Worm (Caenorhabditis elegans) whole organism, L4 larva: Measurements from ENCODE around the gene C25F9.12.

Source experiments
- D1046.2 ChIP-seq: fragments of 200-800 bp; sonication (Bioruptor generic); IDR thresholded peaks from 2 replicates; pipeline ENCODE4 v1.3.6; 2022; ENCODE audit warnings: missing genetic modification characterization, missing compliant biosample characterization
- F10B5.3 ChIP-seq: sonication (generic microtip); optimal IDR thresholded peaks from 2 replicates; lab custom pipeline; 2016; ENCODE audit warnings: mild to moderate bottlenecking, missing genetic modification characterization, missing compliant biosample characterization
- F26F4.8 ChIP-seq: fragments of 200-800 bp; sonication (Bioruptor generic); conservative IDR thresholded peaks from 2 replicates; pipeline ENCODE4 v1.3.6; 2022; ENCODE audit warnings: missing genetic modification characterization, missing compliant biosample characterization
- F49E8.2 ChIP-seq: sonication (generic microtip); optimal IDR thresholded peaks from 2 replicates; lab custom pipeline; 2016; ENCODE audit warnings: missing compliant biosample characterization, mild to moderate bottlenecking, missing genetic modification characterization, borderline replicate concordance
- R02D3.7 ChIP-seq: fragments of 150-350 bp; sonication (generic microtip); optimal IDR thresholded peaks from 3 replicates; lab custom pipeline; 2014; ENCODE audit warnings: missing biosample characterization, missing genetic modification characterization
- T20F7.1 ChIP-seq: fragments of 200-800 bp; sonication (Bioruptor generic); optimal IDR thresholded peaks from 2 replicates; lab custom pipeline; 2018; ENCODE audit warnings: mild to moderate bottlenecking, missing genetic modification characterization, missing compliant biosample characterization
- Y105C5A.15 ChIP-seq: fragments of 200-800 bp; sonication (Bioruptor generic); IDR thresholded peaks from 2 replicates; pipeline ENCODE4 v1.3.6; 2022; ENCODE audit warnings: missing genetic modification characterization, missing compliant biosample characterization
- Y48G9A.11 ChIP-seq: fragments of 200-800 bp; sonication (Bioruptor generic); IDR thresholded peaks from 2 replicates; pipeline ENCODE4 v1.3.6; 2022; ENCODE audit warnings: missing genetic modification reagents, missing genetic modification characterization, missing compliant biosample characterization
- Y5F2A.4 ChIP-seq: fragments of 200-800 bp; sonication (Bioruptor generic); optimal IDR thresholded peaks from 2 replicates; lab custom pipeline; 2018; ENCODE audit warnings: mild to moderate bottlenecking, missing genetic modification characterization, missing compliant biosample characterization
- Y75B8A.6 ChIP-seq: fragments of 200-800 bp; sonication (Bioruptor generic); IDR thresholded peaks from 2 replicates; pipeline ENCODE4 v1.3.6; 2022; ENCODE audit warnings: missing genetic modification reagents, missing genetic modification characterization, missing compliant biosample characterization
- aly-2 ChIP-seq: sonication (generic microtip); optimal IDR thresholded peaks from 2 replicates; lab custom pipeline; 2018; ENCODE audit warnings: missing biosample characterization, missing genetic modification characterization
- ama-1 ChIP-seq: fragments of 150-350 bp; optimal IDR thresholded peaks from 2 replicates; lab custom pipeline; 2014; ENCODE audit warnings: inconsistent platforms, mixed read lengths
- arid-1 ChIP-seq: fragments of 200-800 bp; sonication (Bioruptor generic); conservative IDR thresholded peaks from 2 replicates; pipeline ENCODE4 v1.3.6; 2022; ENCODE audit warnings: missing genetic modification reagents, missing genetic modification characterization, missing compliant biosample characterization
- attf-4 ChIP-seq: sonication (generic microtip); optimal IDR thresholded peaks from 3 replicates; lab custom pipeline; 2017; ENCODE audit warnings: missing biosample characterization, missing genetic modification characterization
- ceh-32 ChIP-seq: sonication (generic microtip); optimal IDR thresholded peaks from 2 replicates; lab custom pipeline; 2016; ENCODE audit warnings: mild to moderate bottlenecking, missing genetic modification characterization, missing compliant biosample characterization; ENCODE audit not compliant: poor library complexity
- ceh-44 ChIP-seq: fragments of 200-800 bp; sonication (Bioruptor generic); IDR thresholded peaks from 2 replicates; pipeline ENCODE4 v1.3.6; 2022; ENCODE audit warnings: missing genetic modification reagents, missing genetic modification characterization, missing compliant biosample characterization
- daf-16 ChIP-seq, 3 experiments: sonication (generic microtip); optimal IDR thresholded peaks; 2 replicates each; lab custom pipeline; 2016 to 2017; ENCODE audit warnings: missing genetic modification characterization in 3 of 3, missing genetic modification reagents in 3 of 3, mild to moderate bottlenecking in 2 of 3, missing compliant biosample characterization in 2 of 3, missing biosample characterization in 1 of 3, moderate library complexity in 1 of 3
- daf-19 ChIP-seq: fragments of 200-800 bp; sonication (Bioruptor generic); conservative IDR thresholded peaks from 2 replicates; pipeline ENCODE4 v1.3.6; 2022; ENCODE audit warnings: missing genetic modification characterization, missing compliant biosample characterization
- daf-8 ChIP-seq: fragments of 200-800 bp; sonication (Bioruptor generic); IDR thresholded peaks from 2 replicates; pipeline ENCODE4 v1.3.6; 2022; ENCODE audit warnings: missing genetic modification characterization, missing compliant biosample characterization
- dmd-8 ChIP-seq: fragments of 200-800 bp; sonication (Bioruptor generic); IDR thresholded peaks from 2 replicates; pipeline ENCODE4 v1.3.6; 2022; ENCODE audit warnings: missing genetic modification characterization, missing compliant biosample characterization
- dmd-9 ChIP-seq: fragments of 200-800 bp; sonication (Bioruptor generic); IDR thresholded peaks from 2 replicates; pipeline ENCODE4 v1.3.6; 2022; ENCODE audit warnings: missing genetic modification reagents, missing genetic modification characterization, missing compliant biosample characterization
- dve-1 ChIP-seq: sonication (generic microtip); optimal IDR thresholded peaks from 2 replicates; lab custom pipeline; 2017; ENCODE audit warnings: antibody characterized with exemption, mild to moderate bottlenecking, missing genetic modification characterization, missing compliant biosample characterization; ENCODE audit not compliant: insufficient read depth
- egl-43 ChIP-seq: fragments of 200-800 bp; sonication (Bioruptor generic); IDR thresholded peaks from 2 replicates; pipeline ENCODE4 v1.3.6; 2022; ENCODE audit warnings: missing genetic modification reagents, missing genetic modification characterization, missing compliant biosample characterization
- fos-1 ChIP-seq: fragments of 150-350 bp; optimal IDR thresholded peaks from 2 replicates; lab custom pipeline; 2014; ENCODE audit warnings: missing biosample characterization, missing genetic modification characterization
- gei-8 ChIP-seq: fragments of 200-800 bp; sonication (Bioruptor generic); optimal IDR thresholded peaks from 2 replicates; lab custom pipeline; 2018; ENCODE audit warnings: mild to moderate bottlenecking, missing genetic modification characterization, missing compliant biosample characterization
- hlh-11 ChIP-seq: fragments of 200-800 bp; sonication (Bioruptor generic); optimal IDR thresholded peaks from 2 replicates; lab custom pipeline; 2018; ENCODE audit warnings: mild to moderate bottlenecking, missing genetic modification characterization, missing compliant biosample characterization
- hlh-30 ChIP-seq: sonication (generic microtip); optimal IDR thresholded peaks from 2 replicates; lab custom pipeline; 2017; ENCODE audit warnings: antibody characterized with exemption, mild to moderate bottlenecking, missing genetic modification characterization, missing compliant biosample characterization; ENCODE audit not compliant: insufficient read depth
- lim-7 ChIP-seq: fragments of 200-800 bp; sonication (Bioruptor generic); IDR thresholded peaks from 2 replicates; pipeline ENCODE4 v1.3.6; 2022; ENCODE audit warnings: missing genetic modification characterization, missing compliant biosample characterization
- lin-38 ChIP-seq: fragments of 200-800 bp; sonication (Bioruptor generic); IDR thresholded peaks from 2 replicates; pipeline ENCODE4 v1.3.6; 2022; ENCODE audit warnings: missing genetic modification reagents, missing genetic modification characterization, missing compliant biosample characterization
- lin-39 ChIP-seq: fragments of 150-350 bp; optimal IDR thresholded peaks from 2 replicates; lab custom pipeline; 2014; ENCODE audit warnings: missing biosample characterization, missing genetic modification reagents, missing genetic modification characterization
- lir-3 ChIP-seq: sonication (generic microtip); optimal IDR thresholded peaks from 2 replicates; lab custom pipeline; 2016; ENCODE audit warnings: mild to moderate bottlenecking, missing genetic modification characterization, missing compliant biosample characterization
- mdt-29 ChIP-seq: fragments of 200-800 bp; sonication (Bioruptor generic); IDR thresholded peaks from 2 replicates; pipeline ENCODE4 v1.3.6; 2022; ENCODE audit warnings: missing genetic modification reagents, missing genetic modification characterization, missing compliant biosample characterization
- mep-1 ChIP-seq: fragments of 150-350 bp; sonication (generic microtip); optimal IDR thresholded peaks from 3 replicates; lab custom pipeline; 2014; ENCODE audit warnings: missing biosample characterization, missing genetic modification characterization
- mxl-2 ChIP-seq: fragments of 200-800 bp; sonication (Bioruptor generic); conservative IDR thresholded peaks from 2 replicates; pipeline ENCODE4 v1.3.6; 2022; ENCODE audit warnings: missing genetic modification reagents, missing genetic modification characterization, missing compliant biosample characterization
- nhr-42 ChIP-seq: fragments of 200-800 bp; sonication (Bioruptor generic); IDR thresholded peaks from 2 replicates; pipeline ENCODE4 v1.3.6; 2022; ENCODE audit warnings: missing genetic modification characterization, missing compliant biosample characterization
- nhr-76 ChIP-seq: fragments of 150-350 bp; optimal IDR thresholded peaks from 2 replicates; lab custom pipeline; 2014; ENCODE audit warnings: missing biosample characterization, missing genetic modification characterization
- saeg-2 ChIP-seq: fragments of 200-800 bp; sonication (Bioruptor generic); IDR thresholded peaks from 2 replicates; pipeline ENCODE4 v1.3.6; 2022; ENCODE audit warnings: missing genetic modification reagents, missing genetic modification characterization, missing compliant biosample characterization
- sdz-12 ChIP-seq: fragments of 200-800 bp; sonication (Bioruptor generic); optimal IDR thresholded peaks from 2 replicates; lab custom pipeline; 2018; ENCODE audit warnings: mild to moderate bottlenecking, missing genetic modification characterization, missing compliant biosample characterization
- set-16 ChIP-seq: fragments of 200-800 bp; sonication (Bioruptor generic); IDR thresholded peaks from 2 replicates; pipeline ENCODE4 v1.3.6; 2022; ENCODE audit warnings: missing genetic modification reagents, missing genetic modification characterization, missing compliant biosample characterization
- snpc-4 ChIP-seq: fragments of 150-350 bp; optimal IDR thresholded peaks from 2 replicates; lab custom pipeline; 2014; ENCODE audit warnings: missing biosample characterization, missing genetic modification characterization
- spr-1 ChIP-seq: sonication (generic microtip); optimal IDR thresholded peaks from 2 replicates; lab custom pipeline; 2016; ENCODE audit warnings: mild to moderate bottlenecking, missing genetic modification characterization, missing compliant biosample characterization
- spr-3 ChIP-seq: fragments of 200-800 bp; sonication (Bioruptor generic); optimal IDR thresholded peaks from 2 replicates; lab custom pipeline; 2018; ENCODE audit warnings: mild to moderate bottlenecking, missing genetic modification characterization, missing compliant biosample characterization
- unc-62 ChIP-seq, 3 experiments: fragments of 150-350 bp in 1 of 3; sonication (generic microtip); optimal IDR thresholded peaks in 2 of 3; peaks in 1 of 3; 1 replicate in 1 of 3; 2 replicates in 2 of 3; lab custom pipeline; 2014 to 2017; ENCODE audit warnings: missing biosample characterization in 3 of 3, missing genetic modification characterization in 3 of 3, missing genetic modification reagents in 3 of 3, missing genotype in 1 of 3
- zag-1 ChIP-seq: fragments of 150-350 bp; optimal IDR thresholded peaks from 2 replicates; lab custom pipeline; 2014; ENCODE audit warnings: missing biosample characterization, missing genetic modification characterization
- zfp-3 ChIP-seq: fragments of 200-800 bp; sonication (Bioruptor generic); conservative IDR thresholded peaks from 2 replicates; pipeline ENCODE4 v1.3.6; 2022; ENCODE audit warnings: missing genetic modification reagents, missing genetic modification characterization, missing compliant biosample characterization
- zip-11 ChIP-seq: fragments of 200-800 bp; sonication (Bioruptor generic); IDR thresholded peaks from 2 replicates; pipeline ENCODE4 v1.3.6; 2022; ENCODE audit warnings: missing genetic modification characterization, missing compliant biosample characterization
- ztf-7 ChIP-seq: fragments of 150-350 bp; optimal IDR thresholded peaks from 2 replicates; lab custom pipeline; 2014; ENCODE audit warnings: missing biosample characterization, missing genetic modification characterization

The C25F9.12 gene

ce11 chrV:19430351-19430913 lies 27.7 kb upstream of the C25F9.12 start (continued):
- no peak for TF ChIP-seq ceh-44
- no peak for TF ChIP-seq attf-4 (tag; lab: Kevin White, UChicago)
- no peak for TF ChIP-seq Y48G9A.11 (GFP tag; lab: Robert Waterston, UW)
- TF ChIP-seq sdz-12, result no peak
- no peak for TF ChIP-seq spr-1 (tag; lab: Kevin White, UChicago)
- TF ChIP-seq D1046.2 (GFP tag; lab: Robert Waterston, UW), result no peak
- no peak for TF ChIP-seq daf-8 (GFP tag; lab: Robert Waterston, UW)
- TF ChIP-seq F26F4.8 (GFP tag; lab: Robert Waterston, UW), result 0 out of 2 replicates have a peak, but pooled peaks have one; percentile 19
- no peak for TF ChIP-seq T20F7.1 (GFP tag; lab: Kevin White, UChicago)
- TF ChIP-seq ama-1 (lab: Kevin White, UChicago), result no peak
- no peak for TF ChIP-seq F49E8.2 (tag; lab: Kevin White, UChicago)
- TF ChIP-seq hlh-11 (tag; lab: Kevin White, UChicago), result peak; percentile 8
- TF ChIP-seq set-16 (GFP tag; lab: Robert Waterston, UW), result no peak; the same call in 1 of the 2 replicates
- TF ChIP-seq lim-7 (GFP tag; lab: Robert Waterston, UW), result no peak
- TF ChIP-seq mxl-2 (GFP tag; lab: Robert Waterston, UW), result peak; percentile 63; the same call in 1 of the 2 replicates
- no peak for TF ChIP-seq zag-1 (tag; lab: Kevin White, UChicago)
- TF ChIP-seq Y5F2A.4 (GFP tag; lab: Kevin White, UChicago), result no peak
- no peak for TF ChIP-seq unc-62 (GFP tag; optimal IDR thresholded peaks at IDR 0.05 in 1 of 2; lab: Kevin White, UChicago)
- TF ChIP-seq unc-62 (tag; optimal IDR thresholded peaks at IDR 0.05; lab: Kevin White, UChicago), result no peak
- no peak for TF ChIP-seq mep-1 (tag; lab: Kevin White, UChicago)
- TF ChIP-seq spr-3 (GFP tag; lab: Kevin White, UChicago), result no peak
- TF ChIP-seq nhr-42 (GFP tag; lab: Robert Waterston, UW), result no peak
- no peak for TF ChIP-seq aly-2 (tag; lab: Kevin White, UChicago)
- TF ChIP-seq ztf-7 (tag; lab: Kevin White, UChicago), result no peak
- no peak for TF ChIP-seq mdt-29
- peak; percentile 30 for TF ChIP-seq hlh-30 (tag; lab: Kevin White, UChicago)
- TF ChIP-seq F10B5.3 (tag; lab: Kevin White, UChicago), result no peak
- no peak for TF ChIP-seq zip-11 (GFP tag; lab: Robert Waterston, UW)
- no peak for TF ChIP-seq dmd-9 (GFP tag; lab: Robert Waterston, UW)
- no peak for TF ChIP-seq arid-1 (GFP tag; lab: Robert Waterston, UW)
- TF ChIP-seq R02D3.7, result no peak
- no peak for TF ChIP-seq zfp-3 (GFP tag; lab: Robert Waterston, UW)
- TF ChIP-seq saeg-2, result 0 out of 2 replicates have a peak, but pooled peaks have one; percentile 11
- no peak for TF ChIP-seq lin-39 (tag; lab: Kevin White, UChicago)
- TF ChIP-seq nhr-76 (tag; lab: Kevin White, UChicago), result no peak
- TF ChIP-seq daf-19 (GFP tag; lab: Robert Waterston, UW), result no peak
- no peak for TF ChIP-seq ceh-32 (tag; lab: Kevin White, UChicago)

- TF ChIP-seq Y75B8A.6 (GFP tag; lab: Robert Waterston, UW), result 0 out of 2 replicates have a peak, but pooled peaks have one; percentile 47
- no peak for TF ChIP-seq lim-7 (GFP tag; lab: Robert Waterston, UW)
These were observed 26.9 kb upstream of the C25F9.12 start for ce11 chrV:19429605-19430004.

ce11 chrV:19428936-19429335 lies 26.2 kb upstream of the C25F9.12 start:
- TF ChIP-seq Y105C5A.15 (GFP tag; lab: Robert Waterston, UW) (no peak), fos-1 (tag; lab: Kevin White, UChicago) (no peak), egl-43 (GFP tag; lab: Robert Waterston, UW) (no peak), dmd-8 (GFP tag; lab: Robert Waterston, UW) (no peak), daf-16 (GFP tag; optimal IDR thresholded peaks at IDR 0.05; lab: Kevin White, UChicago) (no peak), daf-16 (tag; optimal IDR thresholded peaks at IDR 0.05; lab: Kevin White, UChicago) (no peak), dve-1 (tag; lab: Kevin White, UChicago) (no peak), R02D3.7 (no peak), snpc-4 (no peak), hlh-11 (tag; lab: Kevin White, UChicago) (no peak), unc-62 (GFP tag; optimal IDR thresholded peaks at IDR 0.05 in 1 of 2; lab: Kevin White, UChicago) (no peak), unc-62 (tag; optimal IDR thresholded peaks at IDR 0.05; lab: Kevin White, UChicago) (no peak), lir-3 (tag; lab: Kevin White, UChicago) (no peak), lin-38 (GFP tag; lab: Robert Waterston, UW) (no peak), gei-8 (GFP tag; lab: Kevin White, UChicago) (no peak), mep-1 (tag; lab: Kevin White, UChicago) (no peak)
